Worm (Caenorhabditis elegans): ENCODE results near the gene drn-1.

The drn-1 gene

DNA sequence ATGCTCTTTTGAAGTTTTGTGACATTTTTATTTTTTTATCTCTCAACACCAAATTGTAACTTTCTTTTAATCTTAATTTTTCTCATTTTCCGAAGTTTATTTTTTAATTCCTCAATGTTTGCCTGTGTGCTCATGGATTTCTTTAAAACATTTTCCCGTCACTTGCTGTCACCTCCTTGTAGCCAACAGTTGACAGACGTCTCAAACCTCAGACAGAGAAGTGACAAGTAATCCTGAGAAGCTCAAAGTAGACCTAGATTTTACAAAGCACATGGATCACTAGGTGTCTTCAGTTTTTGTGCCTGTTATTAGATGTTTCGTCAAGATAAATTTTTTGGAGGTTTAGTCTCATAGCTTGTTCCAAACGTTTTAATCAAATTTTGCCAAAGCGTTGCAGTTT lies 38.1 kb upstream of the drn-1 start:
- TF ChIP-seq alr-1 (tag; optimal IDR thresholded peaks at IDR 0.05) (no peak), nhr-12 (tag; optimal IDR thresholded peaks at IDR 0.05) (no peak), egl-27 (tag; optimal IDR thresholded peaks at IDR 0.05) (no peak), ZK546.5 (tag; optimal IDR thresholded peaks at IDR 0.05) (no peak), unc-55 (GFP tag; optimal IDR thresholded peaks at IDR 0.05) (no peak), nhr-129 (tag; optimal IDR thresholded peaks at IDR 0.05) (no peak), mab-5 (tag; optimal IDR thresholded peaks at IDR 0.05) (no peak), dmd-4 (tag; optimal IDR thresholded peaks at IDR 0.05) (no peak), snpc-4 (tag; optimal IDR thresholded peaks at IDR 0.05) (no peak), sma-3 (GFP tag; optimal IDR thresholded peaks at IDR 0.05) (no peak), nhr-11 (tag; optimal IDR thresholded peaks at IDR 0.05) (no peak), mdl-1 (tag; optimal IDR thresholded peaks at IDR 0.05) (no peak), Y55F3AM.14 (GFP tag; optimal IDR thresholded peaks at IDR 0.05) (no peak), mbf-1 (tag; optimal IDR thresholded peaks at IDR 0.05) (no peak), elt-1 (tag; optimal IDR thresholded peaks at IDR 0.05) (no peak), ceh-16 (tag; optimal IDR thresholded peaks at IDR 0.05) (no peak), R02D3.7 (tag; optimal IDR thresholded peaks at IDR 0.05) (no peak), ztf-4 (tag; optimal IDR thresholded peaks at IDR 0.05) (no peak)

DNA sequence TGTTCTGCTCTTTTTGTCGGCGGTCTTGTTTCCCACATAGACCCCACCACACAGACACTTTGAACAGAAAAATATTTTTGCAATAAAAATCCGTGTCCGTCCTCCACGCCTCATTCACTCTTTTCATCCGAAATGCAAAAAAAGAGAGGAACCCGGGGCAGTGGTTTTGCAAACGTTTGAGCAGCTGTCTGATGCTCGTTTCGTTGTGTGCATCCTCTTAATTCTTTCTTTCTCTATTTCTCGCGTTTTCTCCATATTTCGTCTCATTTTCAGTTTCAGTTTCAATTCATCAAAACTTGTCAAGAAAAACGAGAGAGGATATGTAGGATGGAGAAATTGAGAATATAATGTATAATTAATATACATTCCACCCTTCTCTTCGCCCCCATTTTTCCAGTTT lies 37.3 kb upstream of the drn-1 start:
- TF ChIP-seq sem-4 (tag; optimal IDR thresholded peaks at IDR 0.05) (no peak), unc-62 (GFP tag; optimal IDR thresholded peaks at IDR 0.05) (no peak), unc-55 (GFP tag; optimal IDR thresholded peaks at IDR 0.05) (peak; percentile 79), elt-1 (tag; optimal IDR thresholded peaks at IDR 0.05) (no peak), Y55F3AM.14 (GFP tag; optimal IDR thresholded peaks at IDR 0.05) (no peak), C34F6.9 (tag; optimal IDR thresholded peaks at IDR 0.05) (peak; percentile 33), nhr-11 (tag; optimal IDR thresholded peaks at IDR 0.05) (no peak), nhr-129 (tag; optimal IDR thresholded peaks at IDR 0.05) (no peak), R02D3.7 (tag; optimal IDR thresholded peaks at IDR 0.05) (no peak), nhr-21 (tag; optimal IDR thresholded peaks at IDR 0.05) (no peak)

ce11 chrII:5307203-5307602 lies 35.6 kb upstream of the drn-1 start:
- TF ChIP-seq F13H6.1 (tag; optimal IDR thresholded peaks at IDR 0.05) = peak; percentile 16
- no peak for TF ChIP-seq crh-2 (tag; optimal IDR thresholded peaks at IDR 0.05)
- TF ChIP-seq ztf-4 (tag; optimal IDR thresholded peaks at IDR 0.05) = no peak
- TF ChIP-seq lin-13 (GFP tag; optimal IDR thresholded peaks at IDR 0.05) = no peak
- TF ChIP-seq fos-1 (tag; optimal IDR thresholded peaks at IDR 0.05) = peak; percentile 56
- peak; percentile 83 for TF ChIP-seq sma-9 (GFP tag; optimal IDR thresholded peaks at IDR 0.05)
- TF ChIP-seq sma-9 (tag; optimal IDR thresholded peaks at IDR 0.05) = no peak

ce11 chrII:5306197-5306596 lies 34.6 kb upstream of the drn-1 start:
- no peak for TF ChIP-seq Y55F3AM.14 (GFP tag; optimal IDR thresholded peaks at IDR 0.05)
- no peak for TF ChIP-seq F13H6.1 (tag; optimal IDR thresholded peaks at IDR 0.05)
- no peak for TF ChIP-seq nhr-129 (tag; optimal IDR thresholded peaks at IDR 0.05)
- no peak for TF ChIP-seq unc-55 (GFP tag; optimal IDR thresholded peaks at IDR 0.05)
- TF ChIP-seq nhr-6 (tag; optimal IDR thresholded peaks at IDR 0.05) = no peak
- TF ChIP-seq elt-3 (tag; optimal IDR thresholded peaks at IDR 0.05) = no peak
- no peak for TF ChIP-seq sma-9 (GFP tag; optimal IDR thresholded peaks at IDR 0.05)
- TF ChIP-seq sma-9 (tag; optimal IDR thresholded peaks at IDR 0.05) = no peak
- TF ChIP-seq nhr-10 (tag; optimal IDR thresholded peaks at IDR 0.05) = no peak
- no peak for TF ChIP-seq snpc-4 (tag; optimal IDR thresholded peaks at IDR 0.05)
- no peak for TF ChIP-seq nhr-25 (tag; optimal IDR thresholded peaks at IDR 0.05)

ce11 chrII:5305121-5305520 lies 33.5 kb upstream of the drn-1 start:
- TF ChIP-seq nhr-12 (tag; optimal IDR thresholded peaks at IDR 0.05) (no peak), mbf-1 (tag; optimal IDR thresholded peaks at IDR 0.05) (no peak), unc-55 (GFP tag; optimal IDR thresholded peaks at IDR 0.05) (peak; percentile 67), C34F6.9 (tag; optimal IDR thresholded peaks at IDR 0.05) (peak; percentile 7), sma-9 (GFP tag; optimal IDR thresholded peaks at IDR 0.05) (peak; percentile 24), sma-9 (tag; optimal IDR thresholded peaks at IDR 0.05) (no peak)

DNA sequence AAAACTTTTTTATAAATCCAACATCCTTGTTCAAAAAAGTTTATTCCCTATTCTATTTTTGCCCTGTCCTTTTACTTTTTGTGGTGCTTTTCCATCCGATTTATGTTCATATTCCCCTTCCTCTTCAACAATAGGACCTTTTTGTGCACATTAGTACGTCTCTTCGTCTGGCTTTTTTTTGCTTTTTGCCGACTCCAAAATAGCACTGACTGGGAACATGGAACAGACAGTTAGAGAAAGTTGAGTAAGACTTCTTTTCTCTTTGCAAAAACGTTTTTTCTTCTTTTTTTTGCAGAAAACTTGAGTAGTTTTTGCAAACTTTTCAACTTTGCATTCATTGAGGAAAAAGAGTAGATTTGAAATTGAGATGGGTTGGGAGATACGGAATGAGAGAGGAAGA lies 30.2 kb upstream of the drn-1 start:
- TF ChIP-seq R02D3.7 (tag; optimal IDR thresholded peaks at IDR 0.05) (no peak), zag-1 (tag; optimal IDR thresholded peaks at IDR 0.05) (peak; percentile 3), peb-1 (tag; optimal IDR thresholded peaks at IDR 0.05) (no peak), snpc-4 (tag; optimal IDR thresholded peaks at IDR 0.05) (no peak), sma-9 (GFP tag; optimal IDR thresholded peaks at IDR 0.05) (peak; percentile 38), sma-9 (tag; optimal IDR thresholded peaks at IDR 0.05) (no peak), lin-13 (GFP tag; optimal IDR thresholded peaks at IDR 0.05) (no peak), C34F6.9 (tag; optimal IDR thresholded peaks at IDR 0.05) (peak; percentile 15), nhr-12 (tag; optimal IDR thresholded peaks at IDR 0.05) (no peak), unc-55 (GFP tag; optimal IDR thresholded peaks at IDR 0.05) (peak; percentile 66), nhr-77 (tag; optimal IDR thresholded peaks at IDR 0.05) (no peak), egl-27 (tag; optimal IDR thresholded peaks at IDR 0.05) (no peak), elt-1 (tag; optimal IDR thresholded peaks at IDR 0.05) (no peak)
